Fruit fly (Drosophila melanogaster): ENCODE measurements around the gene PDCD-5.

DNA sequence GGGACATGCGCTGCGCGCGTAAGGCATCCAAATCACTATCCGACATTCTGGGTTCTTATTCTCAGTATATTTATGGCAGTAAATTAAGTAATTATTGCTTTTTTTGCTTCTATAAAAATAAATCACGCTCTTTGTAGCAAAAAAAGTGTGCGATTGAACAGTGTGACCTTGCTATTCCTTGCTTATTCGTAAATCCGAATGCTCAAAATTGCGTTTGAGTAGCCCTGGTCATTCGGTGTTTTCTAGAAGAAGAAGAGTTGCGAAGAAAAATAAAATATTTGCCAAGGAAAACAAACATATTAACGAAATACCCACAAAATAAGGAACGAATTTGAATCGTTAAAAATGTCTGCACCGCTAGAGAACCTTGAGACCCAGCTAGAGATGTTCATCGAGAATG, at the start of gene PDCD-5, which contains the start of gene MED10:
- TF ChIP-seq Lpt (GFP tag; optimal IDR thresholded peaks at IDR 0.05) = no peak
- TF ChIP-seq CG3919 (GFP tag; optimal IDR thresholded peaks at IDR 0.05) = no peak
- TF ChIP-seq CG11762 (GFP tag; optimal IDR thresholded peaks at IDR 0.05; ENCODE audit: insufficient read depth) = no peak
- TF ChIP-seq Blimp-1 (GFP tag; optimal IDR thresholded peaks at IDR 0.05) = no peak
- TF ChIP-seq fd59A (GFP tag; optimal IDR thresholded peaks at IDR 0.05) = no peak
- TF ChIP-seq acj6 (GFP tag; optimal IDR thresholded peaks at IDR 0.05) = no peak
- TF ChIP-seq cyc (GFP tag; optimal IDR thresholded peaks at IDR 0.05) = no peak
- peak; percentile 7 for TF ChIP-seq Eip75B (GFP tag; optimal IDR thresholded peaks at IDR 0.05)
- TF ChIP-seq CG9139 (GFP tag; optimal IDR thresholded peaks at IDR 0.05) = no peak
- TF ChIP-seq Eip78C (GFP tag) = peak; percentile 60

Measured in whole organism, prepupa.